Worm (Caenorhabditis elegans): ENCODE results near the gene pqn-25.

pqn-25 gene

DNA sequence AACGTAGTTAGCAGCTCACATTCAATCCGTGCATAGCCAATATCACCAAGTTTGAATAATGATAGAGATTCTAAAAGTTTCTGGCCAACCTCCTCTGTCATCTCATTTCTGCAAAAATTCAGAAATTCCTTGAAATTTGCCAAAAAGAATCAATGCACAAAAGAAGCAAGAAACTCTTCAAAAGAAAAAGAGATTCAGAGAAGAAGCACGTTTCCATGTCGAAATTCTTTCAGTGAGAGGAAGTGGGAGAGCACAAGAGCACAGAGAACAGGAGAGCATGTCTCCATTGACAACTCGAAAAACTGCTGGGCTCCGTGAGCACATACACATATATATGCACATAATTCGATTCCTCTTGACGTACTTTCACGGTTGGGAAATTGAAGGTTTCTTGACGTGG lies 5.0 kb upstream of the pqn-25 start, which contains the start of gene nekl-4:
Gene nekl-4 (minus strand): TSS at position 101 of the 400 bp plus-strand sequence.
- no peak for TF ChIP-seq ham-2 (GFP tag; optimal IDR thresholded peaks at IDR 0.05)
- no peak for TF ChIP-seq sem-2 (GFP tag; optimal IDR thresholded peaks at IDR 0.05)
- TF ChIP-seq ces-1 (GFP tag; optimal IDR thresholded peaks at IDR 0.05): no peak
- TF ChIP-seq mls-2 (tag; optimal IDR thresholded peaks at IDR 0.05): no peak
- no peak for TF ChIP-seq unc-39 (tag; optimal IDR thresholded peaks at IDR 0.05)
- no peak for TF ChIP-seq blmp-1 (tag; optimal IDR thresholded peaks at IDR 0.05)
- no peak for TF ChIP-seq ceh-83 (GFP tag; optimal IDR thresholded peaks at IDR 0.05)

DNA sequence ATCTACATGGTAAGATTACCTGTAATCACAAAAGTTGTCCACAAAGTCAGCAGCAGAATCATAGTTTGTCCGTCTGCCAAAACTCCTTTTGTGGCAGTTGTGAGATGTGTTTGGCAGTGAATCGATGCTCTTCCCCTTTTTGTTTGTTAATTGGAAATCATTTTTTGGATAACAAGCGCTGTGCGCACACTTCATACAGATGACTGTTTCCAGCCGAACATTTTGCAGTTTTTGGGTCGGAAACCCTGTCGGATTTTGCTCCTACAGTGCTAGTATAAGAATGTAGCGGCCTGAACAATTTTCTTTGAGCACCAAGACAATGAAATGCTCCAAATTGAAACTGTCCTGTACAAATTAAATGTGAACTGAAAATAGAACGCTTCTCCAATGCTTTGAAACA lies 3.7 kb downstream of the pqn-25 start, which contains the start of gene D1044.7:
Gene D1044.7 (minus strand): TSS at position 101 of the 400 bp plus-strand sequence.
- TF ChIP-seq snpc-4 (tag; optimal IDR thresholded peaks at IDR 0.05) (no peak), ceh-43 (GFP tag; optimal IDR thresholded peaks at IDR 0.05) (no peak), elt-3 (tag; optimal IDR thresholded peaks at IDR 0.05) (no peak), ces-1 (GFP tag; optimal IDR thresholded peaks at IDR 0.05) (no peak), sem-2 (GFP tag; optimal IDR thresholded peaks at IDR 0.05) (no peak), mep-1 (tag; optimal IDR thresholded peaks at IDR 0.05) (no peak), flh-1 (GFP tag; optimal IDR thresholded peaks at IDR 0.05) (no peak), lin-13 (tag; optimal IDR thresholded peaks at IDR 0.05) (no peak), unc-39 (tag; optimal IDR thresholded peaks at IDR 0.05) (no peak), drap-1 (GFP tag; optimal IDR thresholded peaks at IDR 0.05) (no peak), lin-32 (GFP tag; optimal IDR thresholded peaks at IDR 0.05) (no peak), nhr-12 (tag; optimal IDR thresholded peaks at IDR 0.05) (no peak), lsy-2 (tag; optimal IDR thresholded peaks at IDR 0.05) (no peak), mab-5 (tag; optimal IDR thresholded peaks at IDR 0.05) (no peak), nhr-2 (tag; optimal IDR thresholded peaks at IDR 0.05) (no peak), unc-62 (GFP tag; optimal IDR thresholded peaks at IDR 0.05) (no peak), nhr-237 (tag; optimal IDR thresholded peaks at IDR 0.05) (no peak), M03D4.4 (tag; optimal IDR thresholded peaks at IDR 0.05) (no peak)

DNA sequence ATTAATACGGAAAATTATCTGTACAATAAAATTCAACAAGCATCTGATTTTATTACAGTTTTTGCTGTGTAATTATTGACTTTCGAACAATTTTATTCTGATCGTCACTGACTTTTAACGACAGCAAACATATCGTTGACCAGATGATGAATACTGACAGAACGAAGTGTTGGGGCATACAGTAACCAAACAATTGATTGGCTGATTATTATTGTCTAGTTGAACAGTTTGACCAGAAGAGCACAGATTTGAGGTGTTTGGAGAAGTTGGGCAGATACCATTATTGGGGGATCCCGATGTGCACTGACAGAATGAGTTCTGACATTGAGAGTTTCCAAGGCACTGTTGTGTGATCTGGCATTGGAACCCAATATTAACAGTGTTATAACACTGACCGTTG lies 5.5 kb downstream of the pqn-25 start:
- no peak for TF ChIP-seq cnd-1 (tag; optimal IDR thresholded peaks at IDR 0.05)
- TF ChIP-seq bed-3 (GFP tag; optimal IDR thresholded peaks at IDR 0.05): no peak
- TF ChIP-seq snpc-4 (tag; optimal IDR thresholded peaks at IDR 0.05): no peak
- TF ChIP-seq tbx-8 (GFP tag; optimal IDR thresholded peaks at IDR 0.05): no peak
- no peak for TF ChIP-seq blmp-1 (tag; optimal IDR thresholded peaks at IDR 0.05)
- no peak for TF ChIP-seq drap-1 (GFP tag; optimal IDR thresholded peaks at IDR 0.05)
- no peak for TF ChIP-seq ces-1 (GFP tag; optimal IDR thresholded peaks at IDR 0.05)
- no peak for TF ChIP-seq pha-4 (tag; optimal IDR thresholded peaks at IDR 0.05)
- no peak for TF ChIP-seq elt-1 (tag; optimal IDR thresholded peaks at IDR 0.05; ENCODE audit: borderline replicate concordance, insufficient read depth)
- no peak for TF ChIP-seq ceh-39 (tag; optimal IDR thresholded peaks at IDR 0.05)
- no peak for TF ChIP-seq ham-2 (GFP tag; optimal IDR thresholded peaks at IDR 0.05)
- no peak for TF ChIP-seq unc-120 (tag; optimal IDR thresholded peaks at IDR 0.05; ENCODE audit: poor library complexity, severe bottlenecking)
- no peak for TF ChIP-seq sem-2 (GFP tag; optimal IDR thresholded peaks at IDR 0.05)
- TF ChIP-seq elt-3 (tag; optimal IDR thresholded peaks at IDR 0.05): no peak
- TF ChIP-seq mep-1 (tag; optimal IDR thresholded peaks at IDR 0.05): no peak
- TF ChIP-seq nhr-76 (tag; optimal IDR thresholded peaks at IDR 0.05): no peak
- no peak for TF ChIP-seq unc-39 (tag; optimal IDR thresholded peaks at IDR 0.05)
- TF ChIP-seq lsy-2 (tag; optimal IDR thresholded peaks at IDR 0.05): no peak
- no peak for TF ChIP-seq mab-5 (tag; optimal IDR thresholded peaks at IDR 0.05)
- no peak for TF ChIP-seq nhr-28 (tag; optimal IDR thresholded peaks at IDR 0.05)

ce11 chrIII:5506023-5506597 lies 6.3 kb downstream of the pqn-25 start:
- peak; percentile 18 for TF ChIP-seq M03D4.4 (tag; optimal IDR thresholded peaks at IDR 0.05)
- no peak for TF ChIP-seq bed-3 (GFP tag; optimal IDR thresholded peaks at IDR 0.05)

- TF ChIP-seq zip-8 (tag; optimal IDR thresholded peaks at IDR 0.05) (no peak), nhr-12 (tag; optimal IDR thresholded peaks at IDR 0.05) (no peak), lsy-2 (tag; optimal IDR thresholded peaks at IDR 0.05) (no peak), hlh-1 (tag; optimal IDR thresholded peaks at IDR 0.05) (no peak), nhr-28 (tag; optimal IDR thresholded peaks at IDR 0.05) (no peak), tbx-8 (GFP tag; optimal IDR thresholded peaks at IDR 0.05) (no peak)
Observed at ce11 chrIII:5505474-5506022, 6.9 kb downstream of the pqn-25 start.

Data from whole organism, mixed stage, embryonic.